Worm (Caenorhabditis elegans) whole organism, L3 larva: ENCODE results near the gene ZK218.7.

ENCODE experiments used
- R02D3.7 ChIP-seq: fragments of 150-350 bp; optimal IDR thresholded peaks from 2 replicates; lab custom pipeline; 2014; ENCODE audit warnings: missing biosample characterization, missing genetic modification characterization
- aly-2 ChIP-seq: fragments of 150-350 bp; optimal IDR thresholded peaks from 2 replicates; lab custom pipeline; 2014; ENCODE audit warnings: missing biosample characterization, missing genetic modification characterization
- ama-1 ChIP-seq: fragments of 150-350 bp; optimal IDR thresholded peaks from 2 replicates; lab custom pipeline; 2018
- ceh-16 ChIP-seq: sonication (generic microtip); optimal IDR thresholded peaks from 2 replicates; lab custom pipeline; 2017; ENCODE audit warnings: missing biosample characterization, missing genetic modification characterization
- ceh-28 ChIP-seq: fragments of 150-350 bp; optimal IDR thresholded peaks from 2 replicates; lab custom pipeline; 2014; ENCODE audit warnings: missing biosample characterization, missing genetic modification reagents, missing genetic modification characterization
- ceh-82 ChIP-seq: fragments of 150-350 bp; optimal IDR thresholded peaks from 2 replicates; lab custom pipeline; 2014; ENCODE audit warnings: missing biosample characterization, missing genetic modification characterization
- ceh-9 ChIP-seq: sonication (generic microtip); optimal IDR thresholded peaks from 2 replicates; lab custom pipeline; 2018; ENCODE audit warnings: missing biosample characterization, missing genetic modification characterization
- daf-12 ChIP-seq: fragments of 150-350 bp; optimal IDR thresholded peaks from 2 replicates; lab custom pipeline; 2014; ENCODE audit warnings: missing biosample characterization, missing genetic modification reagents, missing genetic modification characterization
- egl-5 ChIP-seq: fragments of 150-350 bp; optimal IDR thresholded peaks from 2 replicates; lab custom pipeline; 2017; ENCODE audit warnings: missing biosample characterization, missing genetic modification reagents, missing genetic modification characterization, inconsistent platforms
- elt-1 ChIP-seq: fragments of 150-350 bp; optimal IDR thresholded peaks from 2 replicates; lab custom pipeline; 2014; ENCODE audit warnings: missing biosample characterization, missing genetic modification characterization
- elt-2 ChIP-seq: sonication (generic microtip); optimal IDR thresholded peaks from 2 replicates; lab custom pipeline; 2016; ENCODE audit warnings: missing genetic modification reagents, mild to moderate bottlenecking, missing genetic modification characterization, missing compliant biosample characterization
- elt-3 ChIP-seq, 3 experiments: fragments of 150-350 bp in 1 of 3; sonication (generic microtip) in 2 of 3; optimal IDR thresholded peaks; 2 replicates in 2 of 3; 4 replicates in 1 of 3; lab custom pipeline; 2014 to 2017; ENCODE audit warnings: missing biosample characterization in 3 of 3, missing genetic modification characterization in 3 of 3
- eor-1 ChIP-seq, 2 experiments: fragments of 150-350 bp; optimal IDR thresholded peaks; 2 replicates each; lab custom pipeline; 2014 to 2018; ENCODE audit warnings: missing biosample characterization in 2 of 2, missing genetic modification characterization in 2 of 2
- fkh-10 ChIP-seq: sonication (generic microtip); optimal IDR thresholded peaks from 2 replicates; lab custom pipeline; 2017; ENCODE audit warnings: missing biosample characterization, missing genetic modification reagents, missing genetic modification characterization
- fos-1 ChIP-seq: fragments of 150-350 bp; optimal IDR thresholded peaks from 2 replicates; lab custom pipeline; 2014; ENCODE audit warnings: missing biosample characterization, missing genetic modification characterization
- hmg-11 ChIP-seq: sonication (generic microtip); optimal IDR thresholded peaks from 2 replicates; lab custom pipeline; 2016; ENCODE audit warnings: missing genetic modification characterization, missing compliant biosample characterization
- lin-15B ChIP-seq: fragments of 150-350 bp; optimal IDR thresholded peaks from 2 replicates; lab custom pipeline; 2014; ENCODE audit warnings: missing biosample characterization, missing genetic modification characterization
- lsy-12 ChIP-seq: sonication (generic microtip); optimal IDR thresholded peaks from 2 replicates; lab custom pipeline; 2016; ENCODE audit warnings: mild to moderate bottlenecking, missing genetic modification characterization, missing compliant biosample characterization
- mml-1 ChIP-seq: fragments of 150-350 bp; sonication (generic microtip); optimal IDR thresholded peaks from 3 replicates; lab custom pipeline; 2014; ENCODE audit warnings: missing biosample characterization, missing genetic modification characterization
- nfya-1 ChIP-seq: sonication (generic microtip); optimal IDR thresholded peaks from 2 replicates; lab custom pipeline; 2017; ENCODE audit warnings: missing genetic modification characterization, mild to moderate bottlenecking, missing compliant biosample characterization, antibody characterized with exemption, moderate library complexity; ENCODE audit not compliant: insufficient read depth
- nhr-11 ChIP-seq: fragments of 150-350 bp; optimal IDR thresholded peaks from 2 replicates; lab custom pipeline; 2014; ENCODE audit warnings: missing biosample characterization, missing genetic modification characterization
- nhr-12 ChIP-seq: fragments of 150-350 bp; optimal IDR thresholded peaks from 2 replicates; lab custom pipeline; 2014; ENCODE audit warnings: missing biosample characterization, missing genetic modification characterization
- nhr-23 ChIP-seq: fragments of 150-350 bp; optimal IDR thresholded peaks from 2 replicates; lab custom pipeline; 2014; ENCODE audit warnings: missing biosample characterization, missing genetic modification reagents, missing genetic modification characterization
- nhr-237 ChIP-seq: fragments of 150-350 bp; optimal IDR thresholded peaks from 2 replicates; lab custom pipeline; 2014; ENCODE audit warnings: missing biosample characterization, missing genetic modification characterization
- nhr-25 ChIP-seq: sonication (generic microtip); optimal IDR thresholded peaks from 2 replicates; lab custom pipeline; 2017; ENCODE audit warnings: missing biosample characterization, missing genetic modification characterization
- nhr-43 ChIP-seq: sonication (generic microtip); optimal IDR thresholded peaks from 2 replicates; lab custom pipeline; 2016; ENCODE audit warnings: mild to moderate bottlenecking, missing genetic modification characterization, missing compliant biosample characterization; ENCODE audit not compliant: poor library complexity, severe bottlenecking
- nhr-67 ChIP-seq: fragments of 150-350 bp; optimal IDR thresholded peaks from 2 replicates; lab custom pipeline; 2014; ENCODE audit warnings: missing biosample characterization, missing genetic modification characterization
- nhr-76 ChIP-seq: fragments of 150-350 bp; sonication (generic microtip); optimal IDR thresholded peaks from 5 replicates; lab custom pipeline; 2014; ENCODE audit warnings: missing biosample characterization, missing genetic modification characterization
- pha-4 ChIP-seq: fragments of 150-350 bp; optimal IDR thresholded peaks from 2 replicates; lab custom pipeline; 2014; ENCODE audit warnings: missing biosample characterization, missing genetic modification reagents, missing genetic modification characterization
- pqm-1 ChIP-seq: fragments of 150-350 bp; optimal IDR thresholded peaks from 2 replicates; lab custom pipeline; 2017; ENCODE audit warnings: missing biosample characterization, missing genetic modification characterization, inconsistent platforms
- sea-2 ChIP-seq: fragments of 150-350 bp; sonication (generic microtip); optimal IDR thresholded peaks from 4 replicates; lab custom pipeline; 2014; ENCODE audit warnings: missing biosample characterization, missing genetic modification reagents, missing genetic modification characterization
- skn-1 ChIP-seq: fragments of 150-350 bp; optimal IDR thresholded peaks from 2 replicates; lab custom pipeline; 2014; ENCODE audit warnings: missing biosample characterization, missing genetic modification characterization
- snpc-4 ChIP-seq: fragments of 150-350 bp; optimal IDR thresholded peaks from 2 replicates; lab custom pipeline; 2014; ENCODE audit warnings: missing biosample characterization, missing genetic modification characterization
- unc-62 ChIP-seq: fragments of 150-350 bp; sonication (generic microtip); optimal IDR thresholded peaks from 4 replicates; lab custom pipeline; 2014; ENCODE audit warnings: missing biosample characterization, missing genetic modification reagents, missing genetic modification characterization
- zag-1 ChIP-seq: fragments of 150-350 bp; optimal IDR thresholded peaks from 2 replicates; lab custom pipeline; 2014; ENCODE audit warnings: missing biosample characterization, missing genetic modification characterization
- ztf-11 ChIP-seq: fragments of 150-350 bp; optimal IDR thresholded peaks from 2 replicates; lab custom pipeline; 2014; ENCODE audit warnings: missing biosample characterization, missing genetic modification characterization

The ZK218.7 gene

ce11 chrV:17105483-17105882 lies at the start of gene ZK218.7:
Gene ZK218.7 (plus strand): TSS chrV:17105783.
- no peak for TF ChIP-seq zag-1
- TF ChIP-seq sea-2 (GFP tag; lab: Kevin White, UChicago), result no peak
- no peak for TF ChIP-seq fkh-10 (GFP tag; lab: Kevin White, UChicago)
- no peak for TF ChIP-seq elt-1
- TF ChIP-seq egl-5 (tag; lab: Kevin White, UChicago), result no peak
- no peak for TF ChIP-seq nhr-237
- no peak for TF ChIP-seq fos-1
- no peak for TF ChIP-seq ceh-82
- no peak for TF ChIP-seq lin-15B
- TF ChIP-seq nhr-11 (tag; lab: Kevin White, UChicago), result no peak
- no peak for TF ChIP-seq elt-3 (tag; optimal IDR thresholded peaks at IDR 0.05; lab: Kevin White, UChicago)
- no peak for TF ChIP-seq nhr-25 (tag; lab: Kevin White, UChicago)
- no peak for TF ChIP-seq unc-62 (GFP tag; lab: Kevin White, UChicago)
- TF ChIP-seq, all 47 proteins: peak for 0

ce11 chrV:17059987-17060386 lies 45.6 kb upstream of the ZK218.7 start, which contains the start of gene sri-66:
Gene sri-66 (plus strand): TSS chrV:17060287.
- no peak for TF ChIP-seq nfya-1
- no peak for TF ChIP-seq R02D3.7 (tag; lab: Kevin White, UChicago)
- TF ChIP-seq skn-1, result no peak
- TF ChIP-seq fos-1, result no peak
- no peak for TF ChIP-seq nhr-12 (tag; lab: Kevin White, UChicago)
- no peak for TF ChIP-seq hmg-11 (tag; lab: Kevin White, UChicago)
- TF ChIP-seq nhr-25 (tag; lab: Kevin White, UChicago), result no peak
- TF ChIP-seq ceh-9 (tag; lab: Kevin White, UChicago), result no peak
- no peak for TF ChIP-seq lsy-12 (tag; lab: Kevin White, UChicago)
- TF ChIP-seq daf-12 (tag; lab: Kevin White, UChicago), result no peak
- TF ChIP-seq elt-2 (tag; lab: Kevin White, UChicago), result no peak

ce11 chrV:17061585-17061984 lies 44.0 kb upstream of the ZK218.7 start, which contains the start of gene F28B1.9:
Gene F28B1.9 (plus strand): TSS chrV:17061885.
- TF ChIP-seq nhr-43 (tag; lab: Kevin White, UChicago), result no peak
- TF ChIP-seq, all 47 proteins: peak for 0

- TF ChIP-seq daf-12 (tag; lab: Kevin White, UChicago), result no peak
- TF ChIP-seq nhr-25 (tag; lab: Kevin White, UChicago), result no peak
- no peak for TF ChIP-seq ztf-11 (tag; lab: Kevin White, UChicago)
- TF ChIP-seq fos-1, result no peak
These were observed 40.9 kb upstream of the ZK218.7 start, which contains the start of gene srh-255 for ce11 chrV:17064676-17065075. Gene srh-255 (plus strand): TSS chrV:17064976.

ce11 chrV:17066634-17067033 lies 38.9 kb upstream of the ZK218.7 start:
- TF ChIP-seq sea-2 (GFP tag; lab: Kevin White, UChicago) (no peak), ceh-82 (no peak), R02D3.7 (tag; lab: Kevin White, UChicago) (no peak), nfya-1 (no peak), pha-4 (no peak), mml-1 (tag; lab: Kevin White, UChicago) (no peak)
- TF ChIP-seq, all 47 proteins: peak for 0

ce11 chrV:17068839-17069238 lies 36.7 kb upstream of the ZK218.7 start, which contains the start of gene T05E12.8:
Gene T05E12.8 (plus strand): TSS chrV:17069139.
- TF ChIP-seq nhr-23 (tag; lab: Kevin White, UChicago), result no peak
- no peak for TF ChIP-seq ceh-9 (tag; lab: Kevin White, UChicago)
- no peak for TF ChIP-seq ceh-16
- no peak for TF ChIP-seq nhr-67 (tag; lab: Kevin White, UChicago)
- TF ChIP-seq ama-1, result no peak
- no peak for TF ChIP-seq nhr-76 (tag; lab: Kevin White, UChicago)
- TF ChIP-seq ztf-11 (tag; lab: Kevin White, UChicago), result no peak
- TF ChIP-seq pqm-1, result no peak
- no peak for TF ChIP-seq snpc-4 (tag; lab: Kevin White, UChicago)
- TF ChIP-seq nhr-12 (tag; lab: Kevin White, UChicago), result no peak
- no peak for TF ChIP-seq ceh-28 (tag; lab: Kevin White, UChicago)
- TF ChIP-seq aly-2 (tag; lab: Kevin White, UChicago), result no peak
- no peak for TF ChIP-seq nfya-1
- no peak for TF ChIP-seq elt-3 (tag; optimal IDR thresholded peaks at IDR 0.05; lab: Kevin White, UChicago)
- no peak for TF ChIP-seq lin-15B
- no peak for TF ChIP-seq eor-1 (tag; optimal IDR thresholded peaks at IDR 0.05; lab: Kevin White, UChicago)
- TF ChIP-seq, all 47 proteins: peak for 0
